Worm (Caenorhabditis elegans) whole organism, mixed stage, embryonic: ENCODE data around the gene C05B5.5.

ENCODE experiments used
- M03D4.4 ChIP-seq: sonication (generic microtip); optimal IDR thresholded peaks from 2 replicates; lab custom pipeline; 2017; ENCODE audit warnings: mild to moderate bottlenecking, missing genetic modification characterization, missing compliant biosample characterization
- bed-3 ChIP-seq: fragments of 200-800 bp; sonication (Bioruptor generic); optimal IDR thresholded peaks from 3 replicates; lab custom pipeline; 2018; ENCODE audit warnings: mild to moderate bottlenecking, missing genetic modification characterization, moderate library complexity, missing compliant biosample characterization
- ceh-39 ChIP-seq: fragments of 150-350 bp; optimal IDR thresholded peaks from 2 replicates; lab custom pipeline; 2014; ENCODE audit warnings: missing biosample characterization, missing genetic modification characterization
- ceh-83 ChIP-seq: fragments of 200-800 bp; sonication (Bioruptor generic); optimal IDR thresholded peaks from 2 replicates; lab custom pipeline; 2018; ENCODE audit warnings: mild to moderate bottlenecking, missing genetic modification characterization, missing compliant biosample characterization
- ces-1 ChIP-seq: fragments of 150-350 bp; optimal IDR thresholded peaks from 2 replicates; lab custom pipeline; 2014; ENCODE audit warnings: missing biosample characterization, missing genetic modification reagents, missing genetic modification characterization
- cnd-1 ChIP-seq: fragments of 200-800 bp; sonication (Bioruptor generic); optimal IDR thresholded peaks from 2 replicates; lab custom pipeline; 2018; ENCODE audit warnings: mild to moderate bottlenecking, missing genetic modification characterization, missing compliant biosample characterization
- elt-3 ChIP-seq: fragments of 150-350 bp; optimal IDR thresholded peaks from 2 replicates; lab custom pipeline; 2014; ENCODE audit warnings: missing biosample characterization, missing genetic modification characterization
- flh-1 ChIP-seq: fragments of 200-800 bp; sonication (Bioruptor generic); optimal IDR thresholded peaks from 2 replicates; lab custom pipeline; 2018; ENCODE audit warnings: mild to moderate bottlenecking, missing genetic modification characterization, moderate library complexity, missing compliant biosample characterization
- ham-2 ChIP-seq: fragments of 200-800 bp; sonication (Bioruptor generic); optimal IDR thresholded peaks from 2 replicates; lab custom pipeline; 2018; ENCODE audit warnings: mild to moderate bottlenecking, missing genetic modification characterization, missing compliant biosample characterization
- hlh-1 ChIP-seq: fragments of 150-350 bp; optimal IDR thresholded peaks from 2 replicates; lab custom pipeline; 2014; ENCODE audit warnings: missing biosample characterization, missing genetic modification reagents, missing genetic modification characterization
- lin-13 ChIP-seq: fragments of 150-350 bp; optimal IDR thresholded peaks from 2 replicates; lab custom pipeline; 2014; ENCODE audit warnings: missing biosample characterization, missing genetic modification characterization
- lin-32 ChIP-seq: fragments of 200-800 bp; sonication (Bioruptor generic); optimal IDR thresholded peaks from 2 replicates; lab custom pipeline; 2018; ENCODE audit warnings: mild to moderate bottlenecking, missing genetic modification characterization, missing compliant biosample characterization
- lsy-2 ChIP-seq: fragments of 150-350 bp; optimal IDR thresholded peaks from 2 replicates; lab custom pipeline; 2014; ENCODE audit warnings: missing biosample characterization, missing genetic modification characterization
- mab-5 ChIP-seq: fragments of 150-350 bp; optimal IDR thresholded peaks from 2 replicates; lab custom pipeline; 2014; ENCODE audit warnings: missing biosample characterization, missing genetic modification characterization
- mep-1 ChIP-seq: fragments of 150-350 bp; optimal IDR thresholded peaks from 2 replicates; lab custom pipeline; 2017; ENCODE audit warnings: missing biosample characterization, missing genetic modification reagents, missing genetic modification characterization, inconsistent platforms
- mls-2 ChIP-seq: sonication (generic microtip); optimal IDR thresholded peaks from 2 replicates; lab custom pipeline; 2016; ENCODE audit warnings: mild to moderate bottlenecking, missing genetic modification characterization, moderate library complexity, missing compliant biosample characterization
- nhr-12 ChIP-seq: fragments of 150-350 bp; optimal IDR thresholded peaks from 2 replicates; lab custom pipeline; 2014; ENCODE audit warnings: missing biosample characterization, missing genetic modification characterization
- nhr-2 ChIP-seq: fragments of 150-350 bp; optimal IDR thresholded peaks from 2 replicates; lab custom pipeline; 2014; ENCODE audit warnings: missing biosample characterization, missing genetic modification characterization
- nhr-237 ChIP-seq: fragments of 150-350 bp; optimal IDR thresholded peaks from 2 replicates; lab custom pipeline; 2014; ENCODE audit warnings: missing biosample characterization, missing genetic modification characterization
- nhr-28 ChIP-seq: fragments of 150-350 bp; optimal IDR thresholded peaks from 2 replicates; lab custom pipeline; 2014; ENCODE audit warnings: missing biosample characterization, missing genetic modification characterization
- nhr-76 ChIP-seq: sonication (generic microtip); optimal IDR thresholded peaks from 2 replicates; lab custom pipeline; 2017; ENCODE audit warnings: missing biosample characterization, missing genetic modification characterization
- pha-4 ChIP-seq: fragments of 150-350 bp; optimal IDR thresholded peaks from 2 replicates; lab custom pipeline; 2018; ENCODE audit warnings: missing biosample characterization, missing genetic modification reagents, missing genetic modification characterization
- sem-2 ChIP-seq: fragments of 200-800 bp; sonication (Bioruptor generic); optimal IDR thresholded peaks from 2 replicates; lab custom pipeline; 2018; ENCODE audit warnings: mild to moderate bottlenecking, missing genetic modification characterization, missing compliant biosample characterization
- snpc-4 ChIP-seq: fragments of 150-350 bp; optimal IDR thresholded peaks from 2 replicates; lab custom pipeline; 2014; ENCODE audit warnings: missing biosample characterization, missing genetic modification characterization
- sptf-1 ChIP-seq: sonication (generic microtip); optimal IDR thresholded peaks from 2 replicates; lab custom pipeline; 2017; ENCODE audit warnings: mild to moderate bottlenecking, missing genetic modification characterization, moderate library complexity, missing compliant biosample characterization
- tbx-8 ChIP-seq: fragments of 200-800 bp; sonication (Bioruptor generic); optimal IDR thresholded peaks from 2 replicates; lab custom pipeline; 2018; ENCODE audit warnings: mild to moderate bottlenecking, missing genetic modification characterization, moderate library complexity, missing compliant biosample characterization
- unc-120 ChIP-seq: sonication (generic microtip); optimal IDR thresholded peaks from 2 replicates; lab custom pipeline; 2017; ENCODE audit warnings: missing genetic modification characterization, missing compliant biosample characterization; ENCODE audit not compliant: poor library complexity, severe bottlenecking
- unc-39 ChIP-seq: fragments of 150-350 bp; optimal IDR thresholded peaks from 2 replicates; lab custom pipeline; 2014; ENCODE audit warnings: missing biosample characterization, missing genetic modification characterization
- unc-62 ChIP-seq: fragments of 150-350 bp; optimal IDR thresholded peaks from 2 replicates; lab custom pipeline; 2014; ENCODE audit warnings: missing biosample characterization, missing genetic modification reagents, missing genetic modification characterization
- zip-8 ChIP-seq: fragments of 150-350 bp; optimal IDR thresholded peaks from 2 replicates; lab custom pipeline; 2014; ENCODE audit warnings: missing biosample characterization, missing genetic modification characterization
- ztf-11 ChIP-seq: fragments of 150-350 bp; optimal IDR thresholded peaks from 2 replicates; lab custom pipeline; 2014; ENCODE audit warnings: missing biosample characterization, missing genetic modification characterization

The C05B5.5 gene

ce11 chrIII:9986827-9987429 is 14.2 kb upstream of the C05B5.5 start, which contains the start of gene C05B5.12:
Gene C05B5.12, plus strand, starts transcription at chrIII:9987379.
- no peak for TF ChIP-seq elt-3 (tag; lab: Kevin White, UChicago)
- TF ChIP-seq unc-62 (GFP tag; lab: Kevin White, UChicago), result peak; percentile 81
- TF ChIP-seq unc-39 (tag; lab: Kevin White, UChicago), result no peak
- TF ChIP-seq unc-120 (tag; lab: Kevin White, UChicago), result peak; percentile 88
- TF ChIP-seq hlh-1 (tag; lab: Kevin White, UChicago), result peak; percentile 92
- peak; percentile 7 for TF ChIP-seq mab-5 (tag; lab: Kevin White, UChicago)
- TF ChIP-seq nhr-28 (tag; lab: Kevin White, UChicago), result no peak

DNA sequence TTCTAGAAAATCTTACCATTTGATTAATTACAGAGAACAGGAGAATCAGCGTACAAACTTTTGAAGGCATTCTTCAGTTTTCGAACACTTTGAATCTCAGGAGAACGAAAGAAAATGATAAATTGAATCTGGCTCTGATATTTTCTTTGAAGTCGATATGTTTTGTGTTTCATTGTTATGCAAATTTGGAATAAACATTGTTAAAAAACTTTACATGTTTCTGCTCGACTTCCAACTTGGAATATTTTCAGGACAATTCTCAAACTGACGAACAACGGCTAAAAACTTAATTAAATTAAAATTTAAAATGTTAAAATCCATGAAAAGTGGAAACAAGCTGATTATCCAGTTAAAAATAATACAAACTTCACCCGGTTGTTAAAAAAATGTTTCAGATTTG is 12.8 kb upstream of the C05B5.5 start, which contains the start of gene C05B5.1:
C05B5.1 (minus strand) TSS at position 101 of the 400 bp plus-strand sequence.
- TF ChIP-seq unc-62 (GFP tag; lab: Kevin White, UChicago), result no peak
- no peak for TF ChIP-seq zip-8 (tag; lab: Kevin White, UChicago)
- no peak for TF ChIP-seq ceh-83 (GFP tag; lab: Kevin White, UChicago)
- no peak for TF ChIP-seq cnd-1
- TF ChIP-seq bed-3 (GFP tag; lab: Kevin White, UChicago), result no peak
- TF ChIP-seq nhr-28 (tag; lab: Kevin White, UChicago), result no peak
- TF ChIP-seq nhr-12 (tag; lab: Kevin White, UChicago), result no peak
- TF ChIP-seq ham-2 (GFP tag; lab: Kevin White, UChicago), result no peak
- TF ChIP-seq hlh-1 (tag; lab: Kevin White, UChicago), result no peak
- no peak for TF ChIP-seq pha-4 (tag; lab: Kevin White, UChicago)
- TF ChIP-seq flh-1, result no peak
- TF ChIP-seq sem-2 (GFP tag; lab: Kevin White, UChicago), result no peak
- TF ChIP-seq lin-13 (tag; lab: Kevin White, UChicago), result no peak
- no peak for TF ChIP-seq tbx-8 (GFP tag; lab: Kevin White, UChicago)
- TF ChIP-seq lsy-2 (tag; lab: Kevin White, UChicago), result no peak

DNA sequence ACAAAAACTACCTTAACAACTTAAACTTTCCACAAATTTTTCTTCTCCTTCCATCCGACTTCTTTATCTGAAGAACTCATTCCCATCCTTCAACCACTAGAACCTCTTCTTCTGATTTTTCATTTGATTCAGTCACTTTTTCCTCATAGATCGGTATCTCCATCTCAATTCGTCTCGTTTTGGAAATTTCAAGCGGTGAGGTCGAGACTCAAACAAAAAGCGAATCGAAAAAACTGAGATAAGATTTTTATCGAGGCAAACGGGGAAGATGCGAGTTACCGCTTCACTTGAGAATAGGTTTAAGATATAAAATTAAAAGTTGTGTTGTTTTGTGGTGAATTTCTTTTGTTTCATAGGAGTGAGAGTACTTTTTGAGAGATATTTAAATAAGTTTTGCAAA is 9.8 kb upstream of the C05B5.5 start:
- TF ChIP-seq mls-2 (tag; lab: Kevin White, UChicago) (no peak), sptf-1 (tag; lab: Kevin White, UChicago) (no peak), snpc-4 (no peak), ham-2 (GFP tag; lab: Kevin White, UChicago) (no peak), ztf-11 (tag; lab: Kevin White, UChicago) (no peak), nhr-12 (tag; lab: Kevin White, UChicago) (no peak), ceh-83 (GFP tag; lab: Kevin White, UChicago) (no peak), unc-120 (tag; lab: Kevin White, UChicago) (no peak), lin-13 (tag; lab: Kevin White, UChicago) (no peak), unc-62 (GFP tag; lab: Kevin White, UChicago) (no peak), elt-3 (tag; lab: Kevin White, UChicago) (no peak), nhr-237 (tag; lab: Kevin White, UChicago) (no peak), ces-1 (GFP tag; lab: Kevin White, UChicago) (no peak)

DNA sequence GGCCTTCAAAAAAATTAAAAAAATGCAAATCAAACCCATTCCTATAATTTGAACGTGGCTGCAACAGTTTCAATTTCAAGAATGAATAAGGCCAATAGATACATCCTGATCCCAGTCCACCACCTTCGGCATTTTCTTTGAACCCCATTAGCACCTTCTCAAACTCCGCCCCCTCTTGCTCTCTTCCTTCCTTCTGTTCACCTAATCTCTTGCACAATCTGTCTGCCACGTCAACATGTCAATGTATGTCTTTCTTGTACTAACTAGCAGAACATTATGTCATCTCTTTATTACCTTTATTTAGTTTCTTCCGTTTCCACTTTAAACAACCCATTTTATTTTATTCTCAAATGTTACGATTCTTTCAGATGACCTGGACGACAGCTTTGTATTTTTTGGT is 7.6 kb upstream of the C05B5.5 start, which contains the start of gene C05B5.4:
C05B5.4 (plus strand) TSS at position 351 of the 400 bp plus-strand sequence.
- peak; percentile 84 for TF ChIP-seq nhr-2 (tag; lab: Kevin White, UChicago)
- no peak for TF ChIP-seq snpc-4
- TF ChIP-seq ces-1 (GFP tag; lab: Kevin White, UChicago), result no peak
- no peak for TF ChIP-seq lin-13 (tag; lab: Kevin White, UChicago)
- TF ChIP-seq ceh-39 (tag; lab: Kevin White, UChicago), result no peak
- TF ChIP-seq mep-1 (tag; lab: Kevin White, UChicago), result no peak
- no peak for TF ChIP-seq sem-2 (GFP tag; lab: Kevin White, UChicago)
- no peak for TF ChIP-seq M03D4.4
- TF ChIP-seq ceh-83 (GFP tag; lab: Kevin White, UChicago), result no peak
- TF ChIP-seq mls-2 (tag; lab: Kevin White, UChicago), result no peak
- peak; percentile 23 for TF ChIP-seq zip-8 (tag; lab: Kevin White, UChicago)

DNA sequence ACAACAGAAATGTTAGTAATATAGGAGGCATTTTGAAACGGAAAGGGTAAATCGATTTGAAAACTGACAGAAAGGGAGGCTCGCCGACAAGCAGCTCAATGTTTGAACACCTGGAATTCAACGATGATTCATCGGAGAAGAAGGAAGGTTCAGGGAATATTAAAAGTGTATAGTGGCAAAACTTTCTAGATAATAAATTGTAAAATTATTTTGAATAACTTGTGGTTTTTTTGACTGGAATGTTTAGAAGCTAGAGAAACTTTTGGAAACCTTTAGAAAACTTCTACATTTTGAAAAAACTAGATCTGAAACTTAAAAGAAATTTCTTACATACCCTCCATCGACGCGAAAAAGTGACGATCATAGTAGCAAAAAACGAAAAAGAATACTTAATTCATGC is 3.3 kb upstream of the C05B5.5 start, which contains the start of gene pqn-8:
pqn-8 (minus strand) TSS at position 101 of the 400 bp plus-strand sequence.
- no peak for TF ChIP-seq unc-120 (tag; lab: Kevin White, UChicago)
- TF ChIP-seq zip-8 (tag; lab: Kevin White, UChicago), result no peak
- no peak for TF ChIP-seq mep-1 (tag; lab: Kevin White, UChicago)
- no peak for TF ChIP-seq nhr-76 (tag; lab: Kevin White, UChicago)
- TF ChIP-seq lin-32 (GFP tag; lab: Kevin White, UChicago), result no peak
- no peak for TF ChIP-seq lsy-2 (tag; lab: Kevin White, UChicago)
- no peak for TF ChIP-seq elt-3 (tag; lab: Kevin White, UChicago)
- TF ChIP-seq flh-1, result no peak
- no peak for TF ChIP-seq hlh-1 (tag; lab: Kevin White, UChicago)
- TF ChIP-seq snpc-4, result no peak
- TF ChIP-seq nhr-12 (tag; lab: Kevin White, UChicago), result no peak
